Worm (Caenorhabditis elegans): ENCODE measurements around the gene lfi-1.

lfi-1 gene

DNA sequence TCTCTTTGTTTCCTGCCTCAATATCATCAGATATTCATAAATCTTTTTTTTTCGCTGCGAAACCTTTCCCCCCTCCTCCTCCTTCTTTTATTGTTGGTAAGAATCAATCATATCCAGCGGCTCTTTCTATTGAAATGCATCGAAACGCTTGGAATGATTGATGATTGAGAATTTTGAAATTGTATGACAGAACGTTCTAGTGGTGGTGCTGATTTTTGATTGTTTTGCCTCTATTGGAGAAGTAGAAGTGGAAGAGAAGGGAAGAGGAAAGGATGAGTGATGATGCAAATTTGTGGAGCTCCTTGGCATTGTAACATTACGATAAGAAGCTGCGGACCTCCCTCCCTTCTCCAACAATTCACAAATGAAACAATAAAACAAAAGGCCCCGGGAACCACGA, 11.0 kb upstream of the lfi-1 start:
- no peak for TF ChIP-seq nhr-111 (GFP tag; optimal IDR thresholded peaks at IDR 0.05)
- TF ChIP-seq F49E8.2 (tag; optimal IDR thresholded peaks at IDR 0.05; ENCODE audit: borderline replicate concordance): no peak
- no peak for TF ChIP-seq jun-1 (tag; optimal IDR thresholded peaks at IDR 0.05)
- TF ChIP-seq aly-2 (tag; optimal IDR thresholded peaks at IDR 0.05): no peak
- no peak for TF ChIP-seq cey-2 (tag; optimal IDR thresholded peaks at IDR 0.05; ENCODE audit: borderline replicate concordance, insufficient read depth)
- no peak for TF ChIP-seq tra-1 (GFP tag; IDR thresholded peaks at IDR 0.05)
- no peak for TF ChIP-seq zip-2 (tag; optimal IDR thresholded peaks at IDR 0.05)
- TF ChIP-seq snpc-1.2 (GFP tag; IDR thresholded peaks at IDR 0.05): no peak
- no peak for TF ChIP-seq vab-7 (GFP tag; IDR thresholded peaks at IDR 0.05)
- TF ChIP-seq nhr-48 (tag; optimal IDR thresholded peaks at IDR 0.05): no peak
- no peak for TF ChIP-seq Y105C5A.15 (GFP tag; IDR thresholded peaks at IDR 0.05)
- no peak for TF ChIP-seq rbr-2 (tag; optimal IDR thresholded peaks at IDR 0.05)
- TF ChIP-seq hmg-1.1 (GFP tag; IDR thresholded peaks at IDR 0.05): no peak
- no peak for TF ChIP-seq nhr-76 (tag; optimal IDR thresholded peaks at IDR 0.05)
- no peak for TF ChIP-seq saeg-2 (GFP tag; IDR thresholded peaks at IDR 0.05)
- TF ChIP-seq pqm-1 (tag; optimal IDR thresholded peaks at IDR 0.05): no peak
- no peak for TF ChIP-seq php-3 (GFP tag; IDR thresholded peaks at IDR 0.05)
- TF ChIP-seq F10B5.3 (tag; optimal IDR thresholded peaks at IDR 0.05): no peak
- TF ChIP-seq nhr-237 (tag; optimal IDR thresholded peaks at IDR 0.05): no peak
- TF ChIP-seq daf-16 (GFP tag; optimal IDR thresholded peaks at IDR 0.05): no peak
- no peak for TF ChIP-seq daf-16 (tag; optimal IDR thresholded peaks at IDR 0.05)

DNA sequence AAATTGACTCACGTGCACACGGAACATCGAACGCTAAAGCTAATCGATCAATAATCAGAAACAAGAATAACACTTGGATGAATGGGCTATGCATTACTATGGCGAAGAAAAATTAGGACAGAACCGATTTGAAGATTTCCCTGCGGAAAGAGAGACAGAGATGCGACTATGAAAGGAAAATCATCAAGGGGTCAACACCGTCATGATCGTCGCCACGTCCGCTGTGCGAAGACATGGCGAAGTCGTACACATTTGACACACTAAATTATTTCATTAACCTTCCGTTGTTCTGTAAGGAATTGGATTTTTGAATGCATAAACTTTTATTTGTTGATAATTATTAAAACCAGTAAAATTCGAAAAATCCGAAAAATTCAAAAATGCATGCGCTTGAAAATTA, 7.4 kb upstream of the lfi-1 start, which contains the start of gene M03F4.6:
Gene M03F4.6 (minus strand): TSS at position 101 of the 400 bp plus-strand sequence.
- TF ChIP-seq nhr-11 (tag; optimal IDR thresholded peaks at IDR 0.05) (no peak), tra-1 (GFP tag; IDR thresholded peaks at IDR 0.05) (peak; percentile 64; the same call in 1 of the 2 replicates), lin-38 (GFP tag; IDR thresholded peaks at IDR 0.05) (peak; percentile 43), zag-1 (tag; optimal IDR thresholded peaks at IDR 0.05) (no peak), nhr-25 (tag; optimal IDR thresholded peaks at IDR 0.05; ENCODE audit: borderline replicate concordance, insufficient read depth) (peak; percentile 4), nhr-42 (GFP tag; IDR thresholded peaks at IDR 0.05) (0 out of 2 replicates have a peak, but pooled peaks have one; percentile 58), lin-13 (GFP tag; optimal IDR thresholded peaks at IDR 0.05) (peak; percentile 1), daf-16 (GFP tag; optimal IDR thresholded peaks at IDR 0.05) (peak; percentile 53 to 56), daf-16 (tag; optimal IDR thresholded peaks at IDR 0.05) (no peak), T26A8.4 (GFP tag; IDR thresholded peaks at IDR 0.05) (peak; percentile 87), madf-5 (GFP tag; IDR thresholded peaks at IDR 0.05) (no peak), Y75B8A.6 (GFP tag; IDR thresholded peaks at IDR 0.05) (peak; percentile 65), dve-1 (tag; optimal IDR thresholded peaks at IDR 0.05; ENCODE audit: insufficient read depth) (peak; percentile 41), php-3 (GFP tag; IDR thresholded peaks at IDR 0.05) (peak; percentile 57), lin-15B (tag; optimal IDR thresholded peaks at IDR 0.05) (no peak), T20F7.1 (GFP tag; optimal IDR thresholded peaks at IDR 0.05) (peak; percentile 2), aha-1 (tag) (peak; percentile 88), mes-2 (tag; optimal IDR thresholded peaks at IDR 0.05; ENCODE audit: poor library complexity, severe bottlenecking) (peak; percentile 3), hmg-1.1 (GFP tag; IDR thresholded peaks at IDR 0.05) (peak; percentile 55; the same call in 1 of the 2 replicates), ama-1 (optimal IDR thresholded peaks at IDR 0.05) (no peak), lsy-2 (tag; optimal IDR thresholded peaks at IDR 0.05) (peak in 1 of 2 experiments; percentile 56), lin-29 (GFP tag; IDR thresholded peaks at IDR 0.05) (0 out of 2 replicates have a peak, but pooled peaks have one; percentile 23), nhr-28 (tag; optimal IDR thresholded peaks at IDR 0.05) (no peak), tag-97 (GFP tag; IDR thresholded peaks at IDR 0.05) (no peak), daf-8 (GFP tag; IDR thresholded peaks at IDR 0.05) (no peak), hif-1 (tag; optimal IDR thresholded peaks at IDR 0.05) (no peak), mdt-29 (GFP tag; IDR thresholded peaks at IDR 0.05) (0 out of 2 replicates have a peak, but pooled peaks have one; percentile 46), zfp-2 (tag; optimal IDR thresholded peaks at IDR 0.05) (no peak), hlh-11 (tag; optimal IDR thresholded peaks at IDR 0.05) (peak; percentile 62), ztf-11 (tag; optimal IDR thresholded peaks at IDR 0.05) (no peak), mxl-3 (GFP tag; optimal IDR thresholded peaks at IDR 0.05) (peak; percentile 57), ceh-32 (tag; optimal IDR thresholded peaks at IDR 0.05; ENCODE audit: poor library complexity) (no peak), dpl-1 (GFP tag; optimal IDR thresholded peaks at IDR 0.05) (no peak), unc-62 (GFP tag; optimal IDR thresholded peaks at IDR 0.05 in 1 of 2) (no peak), unc-62 (tag; optimal IDR thresholded peaks at IDR 0.05) (no peak)

All from whole organism, L4 larva.